Worm (Caenorhabditis elegans): ENCODE data around the gene T26E4.3.

DNA sequence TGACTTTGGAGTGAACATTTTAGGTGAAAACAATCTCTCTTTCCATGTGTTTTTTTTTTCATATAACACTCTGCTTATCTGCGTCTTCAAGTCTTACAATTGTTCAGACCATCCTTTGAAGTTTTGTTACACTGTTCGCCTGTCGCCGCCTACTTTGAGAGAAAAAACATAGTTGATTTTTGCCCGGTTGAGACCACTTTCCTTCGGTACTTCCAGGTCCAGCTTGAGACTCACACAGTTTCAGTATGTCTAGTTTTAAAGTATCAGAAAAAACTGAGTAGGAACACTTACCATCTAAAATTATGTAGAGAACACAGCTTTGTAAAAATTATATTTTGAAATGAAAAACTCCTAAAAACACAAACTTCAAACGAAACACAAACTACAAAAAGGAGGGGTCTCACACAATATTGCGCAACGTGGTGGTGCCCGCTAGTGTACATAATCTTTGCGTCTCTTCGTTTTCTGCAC, 33.4 kb downstream of the T26E4.3 start, which contains the start of the genes fbxa-69 and F54B8.4:
- TF ChIP-seq nfya-1 (tag; optimal IDR thresholded peaks at IDR 0.05; ENCODE audit: insufficient read depth): no peak
- no peak for TF ChIP-seq nhr-11 (tag; optimal IDR thresholded peaks at IDR 0.05)

Measured in whole organism, L3 larva.